Worm (Caenorhabditis elegans) whole organism, young adult: ENCODE data around the gene T26H5.9.

ENCODE experiments used
- B0336.3 ChIP-seq: fragments of 200-800 bp; sonication (Bioruptor generic); IDR thresholded peaks from 2 replicates; pipeline ENCODE4 v1.3.6; 2022; ENCODE audit warnings: missing genetic modification characterization, missing compliant biosample characterization
- C17E4.6 ChIP-seq: fragments of 200-800 bp; sonication (Bioruptor generic); IDR thresholded peaks from 2 replicates; pipeline ENCODE4 v1.3.6; 2022; ENCODE audit warnings: missing genetic modification reagents, missing genetic modification characterization, missing compliant biosample characterization
- F39B2.1 ChIP-seq: fragments of 200-800 bp; sonication (Bioruptor generic); IDR thresholded peaks from 2 replicates; pipeline ENCODE4 v1.3.6; 2022; ENCODE audit warnings: missing genetic modification reagents, missing genetic modification characterization, missing compliant biosample characterization
- F55B11.4 ChIP-seq: sonication (generic microtip); optimal IDR thresholded peaks from 2 replicates; lab custom pipeline; 2016; ENCODE audit warnings: missing compliant biosample characterization, missing genetic modification characterization, borderline replicate concordance; ENCODE audit not compliant: insufficient read depth
- F57C9.4 ChIP-seq: sonication (generic microtip); optimal IDR thresholded peaks from 2 replicates; lab custom pipeline; 2017; ENCODE audit warnings: mild to moderate bottlenecking, missing genetic modification characterization, missing compliant biosample characterization
- T07F8.4 ChIP-seq: sonication (generic microtip); optimal IDR thresholded peaks from 2 replicates; lab custom pipeline; 2016; ENCODE audit warnings: mild to moderate bottlenecking, missing genetic modification characterization, moderate library complexity, missing compliant biosample characterization
- Y53F4B.3 ChIP-seq: fragments of 200-800 bp; sonication (Bioruptor generic); IDR thresholded peaks from 2 replicates; pipeline ENCODE4 v1.3.6; 2022; ENCODE audit warnings: missing genetic modification reagents, missing genetic modification characterization, missing compliant biosample characterization
- Y79H2A.3 ChIP-seq: fragments of 200-800 bp; sonication (Bioruptor generic); conservative IDR thresholded peaks from 2 replicates; pipeline ENCODE4 v1.3.6; 2022; ENCODE audit warnings: missing genetic modification reagents, missing genetic modification characterization, missing compliant biosample characterization
- aptf-3 ChIP-seq: fragments of 200-800 bp; sonication (Bioruptor generic); IDR thresholded peaks from 2 replicates; pipeline ENCODE4 v1.3.6; 2022; ENCODE audit warnings: missing genetic modification characterization, missing compliant biosample characterization
- athp-1 ChIP-seq: sonication (generic microtip); optimal IDR thresholded peaks from 2 replicates; lab custom pipeline; 2017; ENCODE audit warnings: mild to moderate bottlenecking, missing genetic modification characterization, missing compliant biosample characterization
- bed-1 ChIP-seq: fragments of 200-800 bp; sonication (Bioruptor generic); IDR thresholded peaks from 2 replicates; pipeline ENCODE4 v1.3.6; 2022; ENCODE audit warnings: missing genetic modification reagents, missing genetic modification characterization, missing compliant biosample characterization
- cebp-1 ChIP-seq, 2 experiments: fragments of 200-800 bp in 1 of 2; sonication (Bioruptor generic) in 1 of 2; sonication (generic microtip) in 1 of 2; IDR thresholded peaks in 1 of 2; optimal IDR thresholded peaks in 1 of 2; 2 replicates each; pipeline versions ENCODE4 v1.3.6 to Lab custom; 2017 to 2022; ENCODE audit warnings: missing compliant biosample characterization in 2 of 2, missing genetic modification characterization in 2 of 2, mild to moderate bottlenecking in 1 of 2, missing genetic modification reagents in 1 of 2, moderate library complexity in 1 of 2
- ceh-100 ChIP-seq: fragments of 200-800 bp; sonication (Bioruptor generic); IDR thresholded peaks from 2 replicates; pipeline ENCODE4 v1.3.6; 2022; ENCODE audit warnings: missing genetic modification reagents, missing genetic modification characterization, missing compliant biosample characterization
- ceh-40 ChIP-seq: fragments of 200-800 bp; sonication (Bioruptor generic); IDR thresholded peaks from 2 replicates; pipeline ENCODE4 v1.3.6; 2022; ENCODE audit warnings: missing genetic modification characterization, missing compliant biosample characterization
- ceh-91 ChIP-seq: fragments of 200-800 bp; sonication (Bioruptor generic); IDR thresholded peaks from 2 replicates; pipeline ENCODE4 v1.3.6; 2022; ENCODE audit warnings: missing genetic modification reagents, missing genetic modification characterization, missing compliant biosample characterization
- dox-1 ChIP-seq: fragments of 200-800 bp; sonication (Bioruptor generic); IDR thresholded peaks from 2 replicates; pipeline ENCODE4 v1.3.6; 2022; ENCODE audit warnings: missing genetic modification reagents, missing genetic modification characterization, missing compliant biosample characterization
- egrh-3 ChIP-seq: fragments of 200-800 bp; sonication (Bioruptor generic); IDR thresholded peaks from 2 replicates; pipeline ENCODE4 v1.3.6; 2022; ENCODE audit warnings: missing genetic modification reagents, missing genetic modification characterization, missing compliant biosample characterization
- hmg-1.2 ChIP-seq: fragments of 200-800 bp; sonication (Bioruptor generic); IDR thresholded peaks from 2 replicates; pipeline ENCODE4 v1.3.6; 2022; ENCODE audit warnings: missing genetic modification reagents, missing genetic modification characterization, missing compliant biosample characterization
- lir-1 ChIP-seq: fragments of 200-800 bp; sonication (Bioruptor generic); conservative IDR thresholded peaks from 2 replicates; pipeline ENCODE4 v1.3.6; 2022; ENCODE audit warnings: missing genetic modification reagents, missing genetic modification characterization, missing compliant biosample characterization
- madf-3 ChIP-seq: fragments of 200-800 bp; sonication (Bioruptor generic); IDR thresholded peaks from 2 replicates; pipeline ENCODE4 v1.3.6; 2022; ENCODE audit warnings: missing genetic modification reagents, missing genetic modification characterization, missing compliant biosample characterization
- madf-8 ChIP-seq: fragments of 200-800 bp; sonication (Bioruptor generic); conservative IDR thresholded peaks from 2 replicates; pipeline ENCODE4 v1.3.6; 2022; ENCODE audit warnings: missing genetic modification reagents, missing genetic modification characterization, missing compliant biosample characterization
- mcd-1 ChIP-seq: fragments of 200-800 bp; sonication (Bioruptor generic); IDR thresholded peaks from 2 replicates; pipeline ENCODE4 v1.3.6; 2022; ENCODE audit warnings: missing genetic modification reagents, missing genetic modification characterization, missing compliant biosample characterization
- mxl-1 ChIP-seq: sonication (generic microtip); optimal IDR thresholded peaks from 2 replicates; lab custom pipeline; 2016; ENCODE audit warnings: missing genetic modification characterization, missing compliant biosample characterization
- nfya-1 ChIP-seq: sonication (generic microtip); optimal IDR thresholded peaks from 2 replicates; lab custom pipeline; 2017; ENCODE audit warnings: antibody characterized with exemption, missing compliant biosample characterization, missing genetic modification characterization, borderline replicate concordance; ENCODE audit not compliant: insufficient read depth
- nhr-179 ChIP-seq: sonication (generic microtip); optimal IDR thresholded peaks from 2 replicates; lab custom pipeline; 2016; ENCODE audit warnings: mild to moderate bottlenecking, missing genetic modification characterization, missing compliant biosample characterization
- nhr-27 ChIP-seq: fragments of 200-800 bp; sonication (Bioruptor generic); optimal IDR thresholded peaks from 2 replicates; lab custom pipeline; 2018; ENCODE audit warnings: mild to moderate bottlenecking, missing genetic modification characterization, moderate library complexity, missing compliant biosample characterization
- nhr-80 ChIP-seq: sonication (generic microtip); optimal IDR thresholded peaks from 2 replicates; lab custom pipeline; 2016; ENCODE audit warnings: missing genetic modification characterization, missing compliant biosample characterization
- repo-1 ChIP-seq: sonication (generic microtip); optimal IDR thresholded peaks from 2 replicates; lab custom pipeline; 2017; ENCODE audit warnings: mild to moderate bottlenecking, missing genetic modification characterization, missing compliant biosample characterization
- snpc-1.3 ChIP-seq: sonication (generic microtip); optimal IDR thresholded peaks from 2 replicates; lab custom pipeline; 2017; ENCODE audit warnings: missing genetic modification characterization, mild to moderate bottlenecking, missing compliant biosample characterization, antibody characterized with exemption, moderate library complexity, missing genotype, missing genetic modification reagents; ENCODE audit not compliant: insufficient read depth
- snpc-4 ChIP-seq, 5 experiments: fragments of 150-350 bp in 1 of 5; sonication (generic microtip) in 4 of 5; optimal IDR thresholded peaks; 2 replicates each; lab custom pipeline; 2014 to 2018; ENCODE audit warnings: missing genetic modification characterization in 5 of 5, missing biosample characterization in 3 of 5, antibody characterized with exemption in 2 of 5, mild to moderate bottlenecking in 2 of 5, missing compliant biosample characterization in 2 of 5, missing genotype in 2 of 5, moderate library complexity in 2 of 5, missing genetic modification reagents in 1 of 5
- somi-1 ChIP-seq: fragments of 200-800 bp; sonication (Bioruptor generic); optimal IDR thresholded peaks from 2 replicates; lab custom pipeline; 2018; ENCODE audit warnings: mild to moderate bottlenecking, missing genetic modification characterization, missing compliant biosample characterization
- tbx-9 ChIP-seq: sonication (generic microtip); optimal IDR thresholded peaks from 2 replicates; lab custom pipeline; 2016; ENCODE audit warnings: borderline replicate concordance, missing genetic modification characterization, inconsistent platforms, missing compliant biosample characterization
- tlf-1 ChIP-seq: fragments of 200-800 bp; sonication (Bioruptor generic); optimal IDR thresholded peaks from 2 replicates; lab custom pipeline; 2018; ENCODE audit warnings: mild to moderate bottlenecking, missing genetic modification characterization, missing compliant biosample characterization
- unc-130 ChIP-seq: sonication (generic microtip); optimal IDR thresholded peaks from 2 replicates; lab custom pipeline; 2016; ENCODE audit warnings: missing genetic modification reagents, missing genetic modification characterization, missing compliant biosample characterization
- ztf-22 ChIP-seq: fragments of 200-800 bp; sonication (Bioruptor generic); optimal IDR thresholded peaks from 2 replicates; lab custom pipeline; 2018; ENCODE audit warnings: mild to moderate bottlenecking, missing genetic modification characterization, moderate library complexity, missing compliant biosample characterization
- ztf-28 ChIP-seq: fragments of 200-800 bp; sonication (Bioruptor generic); IDR thresholded peaks from 2 replicates; pipeline ENCODE4 v1.3.6; 2022; ENCODE audit warnings: missing genetic modification reagents, missing genetic modification characterization, missing compliant biosample characterization
- ztf-3 ChIP-seq: fragments of 200-800 bp; sonication (Bioruptor generic); optimal IDR thresholded peaks from 2 replicates; lab custom pipeline; 2018; ENCODE audit warnings: mild to moderate bottlenecking, missing genetic modification characterization, missing compliant biosample characterization

Gene T26H5.9

DNA sequence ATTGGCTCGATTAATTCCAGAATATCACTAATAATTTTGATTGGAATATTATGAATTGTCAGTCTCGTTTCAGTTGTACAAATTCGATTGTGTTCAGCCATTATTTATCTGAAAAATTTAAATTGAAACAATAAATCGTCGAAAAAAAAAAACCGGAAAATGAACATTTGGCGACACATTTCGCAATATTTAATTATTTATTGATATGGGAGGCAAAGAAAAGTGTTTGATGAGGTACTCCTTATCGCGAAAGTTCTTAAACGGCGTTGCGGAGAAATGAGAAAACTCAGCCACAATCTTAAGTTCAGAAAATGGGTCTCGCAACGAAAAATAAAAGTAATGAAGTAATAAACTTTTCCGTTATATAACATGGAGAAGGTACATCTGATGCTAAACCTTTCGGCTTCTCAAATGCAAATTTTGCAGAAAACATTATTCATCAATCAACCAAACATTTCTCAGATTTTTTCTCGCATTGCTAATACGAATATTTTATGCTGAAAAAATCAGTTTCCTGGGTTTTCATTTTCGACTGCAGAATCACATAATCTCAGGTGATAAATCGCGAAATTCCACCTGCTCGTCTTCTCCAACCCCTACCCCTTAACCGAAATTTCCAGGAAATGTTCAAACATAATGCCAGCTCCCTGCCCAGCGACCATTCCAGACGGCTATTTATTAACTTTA is 44.9 kb upstream of the T26H5.9 start, which contains the start of the genes T06E6.15 and sri-7 (continued):
- TF ChIP-seq ceh-91: no peak
- TF ChIP-seq F39B2.1 (GFP tag; lab: Robert Waterston, UW): no peak
- no peak for TF ChIP-seq T07F8.4
- TF ChIP-seq nhr-80 (tag; lab: Kevin White, UChicago): no peak
- TF ChIP-seq athp-1 (tag; lab: Kevin White, UChicago): no peak
- TF ChIP-seq somi-1: no peak

ce11 chrV:15401856-15402314 is 42.8 kb upstream of the T26H5.9 start, which contains the start of gene fbxa-135:
Gene fbxa-135, plus strand, starts transcription at chrV:15402264.
- TF ChIP-seq nhr-27 (tag; lab: Kevin White, UChicago) (no peak), snpc-4 (GFP tag; optimal IDR thresholded peaks at IDR 0.05; lab: Kevin White, UChicago) (no peak), snpc-4 (tag; optimal IDR thresholded peaks at IDR 0.05; lab: Kevin White, UChicago) (no peak)

- TF ChIP-seq egrh-3 (no peak), nfya-1 (tag; lab: Kevin White, UChicago) (no peak), Y53F4B.3 (GFP tag; lab: Robert Waterston, UW) (no peak), tlf-1 (GFP tag; lab: Kevin White, UChicago) (no peak), repo-1 (tag; lab: Kevin White, UChicago) (no peak), ztf-3 (GFP tag; lab: Kevin White, UChicago) (no peak)
- TF ChIP-seq, all 124 proteins: peak for 0
Measured at ce11 chrV:15404859-15405258, 39.9 kb upstream of the T26H5.9 start, which contains the start of gene srh-258. Gene srh-258, plus strand, starts transcription at chrV:15405159.

DNA sequence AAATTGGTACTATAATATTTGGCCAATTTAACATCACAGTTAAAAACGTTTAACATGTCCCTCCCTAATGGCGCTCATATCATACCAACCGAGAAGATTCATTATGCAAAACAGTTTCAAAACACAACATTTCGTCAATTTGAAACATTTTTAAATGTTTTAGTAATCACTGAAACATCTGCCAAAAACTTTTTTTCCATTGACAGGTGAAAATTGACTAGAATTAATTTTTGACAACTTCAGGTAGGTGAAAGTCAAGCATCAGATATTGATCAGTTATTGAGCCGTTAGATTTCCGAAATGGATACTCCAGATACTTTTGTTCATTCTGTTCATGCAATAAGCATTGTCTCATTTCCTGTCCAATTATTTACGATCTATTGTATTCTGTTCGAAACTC is 37.8 kb upstream of the T26H5.9 start, which contains the start of gene srh-257:
srh-257 (plus strand) TSS at position 301 of the 400 bp plus-strand sequence.
- TF ChIP-seq Y79H2A.3 (GFP tag; lab: Robert Waterston, UW): no peak
- no peak for TF ChIP-seq bed-1 (GFP tag; lab: Robert Waterston, UW)
- no peak for TF ChIP-seq F57C9.4 (tag; lab: Kevin White, UChicago)
- TF ChIP-seq snpc-1.3: no peak
- no peak for TF ChIP-seq mcd-1
- TF ChIP-seq nhr-179 (tag; lab: Kevin White, UChicago): no peak
- no peak for TF ChIP-seq cebp-1 (GFP tag; IDR thresholded peaks at IDR 0.05; lab: Robert Waterston, UW)
- no peak for TF ChIP-seq cebp-1 (tag; optimal IDR thresholded peaks at IDR 0.05; lab: Kevin White, UChicago)
- TF ChIP-seq B0336.3 (GFP tag; lab: Robert Waterston, UW): no peak

- TF ChIP-seq ztf-28 (GFP tag; lab: Robert Waterston, UW) (no peak), madf-8 (GFP tag; lab: Robert Waterston, UW) (no peak), cebp-1 (GFP tag; IDR thresholded peaks at IDR 0.05; lab: Robert Waterston, UW) (no peak), cebp-1 (tag; optimal IDR thresholded peaks at IDR 0.05; lab: Kevin White, UChicago) (no peak), ceh-100 (GFP tag; lab: Robert Waterston, UW) (no peak), aptf-3 (GFP tag; lab: Robert Waterston, UW) (no peak), bed-1 (GFP tag; lab: Robert Waterston, UW) (no peak)
- TF ChIP-seq, all 124 proteins: peak for 0
Measured at ce11 chrV:15412625-15413024, 32.1 kb upstream of the T26H5.9 start, which contains the start of gene srbc-63. Gene srbc-63, minus strand, starts transcription at chrV:15412725.

DNA sequence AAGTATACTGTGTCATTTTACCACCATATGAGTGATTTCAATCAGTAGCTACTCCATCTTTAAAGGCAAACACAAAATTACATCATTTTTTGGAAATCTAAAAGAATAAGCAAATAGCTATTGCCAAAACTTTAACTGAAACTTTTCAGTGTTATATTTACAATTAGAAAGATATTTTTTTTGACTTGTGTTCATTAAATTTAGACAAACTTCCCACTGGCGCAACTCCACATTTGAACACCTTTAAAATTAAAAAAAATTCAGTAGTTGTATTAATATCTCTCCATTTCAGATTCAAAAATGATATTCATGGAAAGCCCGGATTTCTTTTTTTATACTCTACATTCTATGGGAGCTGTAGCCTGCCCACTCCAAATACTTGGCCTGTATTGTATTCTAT is 30.9 kb upstream of the T26H5.9 start, which contains the start of gene srh-264:
srh-264 (plus strand) TSS at position 301 of the 400 bp plus-strand sequence.
- TF ChIP-seq mxl-1 (tag; lab: Kevin White, UChicago) (no peak), ztf-28 (GFP tag; lab: Robert Waterston, UW) (no peak), dox-1 (no peak), nhr-80 (tag; lab: Kevin White, UChicago) (no peak), ztf-22 (GFP tag; lab: Kevin White, UChicago) (no peak), tbx-9 (no peak), lir-1 (no peak), madf-3 (GFP tag; lab: Robert Waterston, UW) (no peak), C17E4.6 (GFP tag; lab: Robert Waterston, UW) (no peak), hmg-1.2 (GFP tag; lab: Robert Waterston, UW) (no peak), unc-130 (GFP tag; lab: Kevin White, UChicago) (no peak), ceh-40 (GFP tag; lab: Robert Waterston, UW) (no peak), nhr-27 (tag; lab: Kevin White, UChicago) (no peak), F55B11.4 (tag; lab: Kevin White, UChicago) (no peak)
